Worm (Caenorhabditis elegans) whole organism, L1 larva: Measurements from ENCODE around the gene kgb-2.

Experiments used
- C04F5.9 ChIP-seq: sonication (generic microtip); optimal IDR thresholded peaks from 2 replicates; lab custom pipeline; 2016; ENCODE audit warnings: missing genetic modification characterization, missing compliant biosample characterization
- F16B12.6 ChIP-seq: fragments of 150-350 bp; optimal IDR thresholded peaks from 2 replicates; lab custom pipeline; 2014; ENCODE audit warnings: missing biosample characterization, missing genetic modification characterization
- Y116A8C.19 ChIP-seq: sonication (generic microtip); optimal IDR thresholded peaks from 2 replicates; lab custom pipeline; 2016; ENCODE audit warnings: missing compliant biosample characterization, missing genetic modification characterization, borderline replicate concordance
- aha-1 ChIP-seq: fragments of 150-350 bp; optimal IDR thresholded peaks from 2 replicates; lab custom pipeline; 2014; ENCODE audit warnings: missing biosample characterization, missing genetic modification characterization
- ceh-63 ChIP-seq: fragments of 200-800 bp; sonication (Bioruptor generic); optimal IDR thresholded peaks from 2 replicates; lab custom pipeline; 2018; ENCODE audit warnings: mild to moderate bottlenecking, missing genetic modification characterization, missing compliant biosample characterization
- ceh-8 ChIP-seq: fragments of 200-800 bp; sonication (Bioruptor generic); optimal IDR thresholded peaks from 2 replicates; lab custom pipeline; 2018; ENCODE audit warnings: mild to moderate bottlenecking, missing genetic modification characterization, moderate library complexity, missing compliant biosample characterization
- ceh-88 ChIP-seq: fragments of 200-800 bp; sonication (Bioruptor generic); IDR thresholded peaks from 2 replicates; pipeline ENCODE4 v1.3.6; 2022; ENCODE audit warnings: missing genetic modification characterization, missing compliant biosample characterization
- ceh-90 ChIP-seq: sonication (generic microtip); optimal IDR thresholded peaks from 2 replicates; lab custom pipeline; 2016; ENCODE audit warnings: missing genetic modification characterization, missing compliant biosample characterization
- ces-1 ChIP-seq: fragments of 150-350 bp; optimal IDR thresholded peaks from 2 replicates; lab custom pipeline; 2014; ENCODE audit warnings: missing biosample characterization, missing genetic modification reagents, missing genetic modification characterization
- efl-1 ChIP-seq, 4 experiments: fragments of 150-350 bp; optimal IDR thresholded peaks in 3 of 4; peaks in 1 of 4; 1 replicate in 1 of 4; 2 replicates in 3 of 4; lab custom pipeline; 2014; ENCODE audit warnings: missing biosample characterization in 2 of 4, missing genetic modification characterization in 2 of 4, missing genetic modification reagents in 2 of 4
- efl-3 ChIP-seq: fragments of 200-800 bp; sonication (Bioruptor generic); optimal IDR thresholded peaks from 2 replicates; lab custom pipeline; 2018; ENCODE audit warnings: mild to moderate bottlenecking, missing genetic modification characterization, missing compliant biosample characterization
- egl-13 ChIP-seq: sonication (generic microtip); optimal IDR thresholded peaks from 2 replicates; lab custom pipeline; 2016; ENCODE audit warnings: missing genotype, missing genetic modification reagents, missing genetic modification characterization, missing compliant biosample characterization
- egl-27 ChIP-seq, 2 experiments: fragments of 150-350 bp in 1 of 2; sonication (generic microtip); optimal IDR thresholded peaks; 3 replicates each; lab custom pipeline; 2017 to 2018; ENCODE audit warnings: missing biosample characterization in 2 of 2, missing genetic modification characterization in 2 of 2, missing genetic modification reagents in 2 of 2
- elt-2 ChIP-seq: sonication (generic microtip); optimal IDR thresholded peaks from 2 replicates; lab custom pipeline; 2016; ENCODE audit warnings: missing genetic modification characterization, mild to moderate bottlenecking, inconsistent platforms, missing compliant biosample characterization, missing genetic modification reagents
- elt-3 ChIP-seq, 6 experiments: fragments of 150-350 bp in 1 of 6; sonication (generic microtip); optimal IDR thresholded peaks; 2 replicates each; lab custom pipeline; 2017 to 2018; ENCODE audit warnings: missing biosample characterization in 6 of 6, missing genetic modification characterization in 6 of 6, inconsistent platforms in 1 of 6
- fkh-10 ChIP-seq: sonication (generic microtip); optimal IDR thresholded peaks from 2 replicates; lab custom pipeline; 2017; ENCODE audit warnings: missing biosample characterization, missing genetic modification reagents, missing genetic modification characterization
- fos-1 ChIP-seq: fragments of 150-350 bp; optimal IDR thresholded peaks from 2 replicates; lab custom pipeline; 2014; ENCODE audit warnings: missing biosample characterization, missing genetic modification characterization
- grh-1 ChIP-seq: fragments of 200-800 bp; sonication (Bioruptor generic); IDR thresholded peaks from 2 replicates; pipeline ENCODE4 v1.3.6; 2022; ENCODE audit warnings: missing genetic modification reagents, missing genetic modification characterization, missing compliant biosample characterization
- hlh-4 ChIP-seq: sonication (generic microtip); optimal IDR thresholded peaks from 2 replicates; lab custom pipeline; 2016; ENCODE audit warnings: mild to moderate bottlenecking, missing genetic modification characterization, missing compliant biosample characterization
- hpl-2 ChIP-seq: fragments of 150-350 bp; optimal IDR thresholded peaks from 2 replicates; lab custom pipeline; 2014; ENCODE audit warnings: missing biosample characterization, missing genetic modification reagents, missing genetic modification characterization
- isw-1 ChIP-seq: fragments of 200-800 bp; sonication (Bioruptor generic); IDR thresholded peaks from 2 replicates; pipeline ENCODE4 v1.3.6; 2022; ENCODE audit warnings: missing genetic modification characterization, missing compliant biosample characterization
- jun-1 ChIP-seq: fragments of 150-350 bp; optimal IDR thresholded peaks from 2 replicates; lab custom pipeline; 2014; ENCODE audit warnings: missing biosample characterization, missing genetic modification reagents, missing genetic modification characterization
- lin-13 ChIP-seq: fragments of 150-350 bp; optimal IDR thresholded peaks from 2 replicates; lab custom pipeline; 2014; ENCODE audit warnings: missing biosample characterization, missing genetic modification reagents, missing genetic modification characterization
- lin-35 ChIP-seq, 2 experiments: fragments of 150-350 bp; optimal IDR thresholded peaks; 2 replicates each; lab custom pipeline; 2014; ENCODE audit warnings: missing biosample characterization in 2 of 2, missing genetic modification characterization in 2 of 2, missing genetic modification reagents in 2 of 2
- lsy-2 ChIP-seq, 2 experiments: fragments of 150-350 bp; optimal IDR thresholded peaks; 2 replicates each; lab custom pipeline; 2014; ENCODE audit warnings: missing biosample characterization in 2 of 2, missing genetic modification characterization in 2 of 2
- mdl-1 ChIP-seq, 2 experiments: fragments of 150-350 bp; optimal IDR thresholded peaks; 2 replicates each; lab custom pipeline; 2014 to 2017; ENCODE audit warnings: missing biosample characterization in 2 of 2, missing genetic modification characterization in 2 of 2, inconsistent platforms in 1 of 2
- nhr-11 ChIP-seq: fragments of 150-350 bp; optimal IDR thresholded peaks from 2 replicates; lab custom pipeline; 2014; ENCODE audit warnings: missing biosample characterization, missing genetic modification characterization
- nhr-19 ChIP-seq: fragments of 200-800 bp; sonication (Bioruptor generic); conservative IDR thresholded peaks from 2 replicates; pipeline ENCODE4 v1.3.6; 2022; ENCODE audit warnings: missing genetic modification characterization, missing compliant biosample characterization
- nhr-71 ChIP-seq: sonication (generic microtip); optimal IDR thresholded peaks from 2 replicates; lab custom pipeline; 2016; ENCODE audit warnings: mild to moderate bottlenecking, missing genetic modification characterization, moderate library complexity, missing compliant biosample characterization
- nhr-90 ChIP-seq: sonication (generic microtip); optimal IDR thresholded peaks from 2 replicates; lab custom pipeline; 2016; ENCODE audit warnings: mild to moderate bottlenecking, missing genetic modification characterization, missing compliant biosample characterization; ENCODE audit not compliant: poor library complexity
- pag-3 ChIP-seq: sonication (generic microtip); optimal IDR thresholded peaks from 2 replicates; lab custom pipeline; 2017; ENCODE audit warnings: missing genetic modification characterization, mild to moderate bottlenecking, missing compliant biosample characterization, antibody characterized with exemption, borderline replicate concordance; ENCODE audit not compliant: insufficient read depth
- pqm-1 ChIP-seq: sonication (generic microtip); optimal IDR thresholded peaks from 3 replicates; lab custom pipeline; 2017; ENCODE audit warnings: missing biosample characterization, missing genetic modification characterization
- skn-1 ChIP-seq: fragments of 150-350 bp; optimal IDR thresholded peaks from 2 replicates; lab custom pipeline; 2014; ENCODE audit warnings: missing biosample characterization, missing genetic modification characterization
- snpc-4 ChIP-seq: fragments of 150-350 bp; optimal IDR thresholded peaks from 2 replicates; lab custom pipeline; 2014; ENCODE audit warnings: missing biosample characterization, missing genetic modification characterization
- sup-37 ChIP-seq: fragments of 200-800 bp; sonication (Bioruptor generic); optimal IDR thresholded peaks from 2 replicates; lab custom pipeline; 2018; ENCODE audit warnings: mild to moderate bottlenecking, missing genetic modification characterization, missing compliant biosample characterization
- unc-130 ChIP-seq: fragments of 150-350 bp; optimal IDR thresholded peaks from 2 replicates; lab custom pipeline; 2017; ENCODE audit warnings: missing biosample characterization, missing genetic modification characterization, inconsistent platforms
- unc-98 ChIP-seq: fragments of 200-800 bp; sonication (Bioruptor generic); IDR thresholded peaks from 2 replicates; pipeline ENCODE4 v1.3.6; 2022; ENCODE audit warnings: missing genetic modification characterization, missing compliant biosample characterization
- zip-4 ChIP-seq: fragments of 200-800 bp; sonication (Bioruptor generic); optimal IDR thresholded peaks from 2 replicates; lab custom pipeline; 2018; ENCODE audit warnings: mild to moderate bottlenecking, missing genetic modification characterization, moderate library complexity, missing compliant biosample characterization
- ztf-11 ChIP-seq, 2 experiments: sonication (generic microtip); optimal IDR thresholded peaks; 2 replicates each; lab custom pipeline; 2016 to 2017; ENCODE audit warnings: missing genetic modification characterization in 2 of 2, missing biosample characterization in 1 of 2, missing compliant biosample characterization in 1 of 2

The kgb-2 gene

ce11 chrIV:3601846-3602245 is 4.7 kb upstream of the kgb-2 start:
- no peak for TF ChIP-seq aha-1 (tag; lab: Kevin White, UChicago)
- TF ChIP-seq sup-37 (GFP tag; lab: Kevin White, UChicago), result no peak
- TF ChIP-seq pag-3 (tag; lab: Kevin White, UChicago), result no peak
- no peak for TF ChIP-seq mdl-1 (tag; optimal IDR thresholded peaks at IDR 0.05; lab: Kevin White, UChicago)
- no peak for TF ChIP-seq isw-1
- no peak for TF ChIP-seq lin-13 (GFP tag; lab: Kevin White, UChicago)
- TF ChIP-seq Y116A8C.19 (tag; lab: Kevin White, UChicago), result no peak
- no peak for TF ChIP-seq pqm-1
- TF ChIP-seq efl-3 (GFP tag; lab: Kevin White, UChicago), result no peak
- no peak for TF ChIP-seq hpl-2 (GFP tag; lab: Kevin White, UChicago)
- no peak for TF ChIP-seq nhr-11
- TF ChIP-seq efl-1 (optimal IDR thresholded peaks at IDR 0.05; lab: Kevin White, UChicago), result no peak
- TF ChIP-seq efl-1 (GFP tag; optimal IDR thresholded peaks at IDR 0.05 in 1 of 2; lab: Kevin White, UChicago), result no peak
- TF ChIP-seq skn-1, result no peak

- TF ChIP-seq ceh-8 (GFP tag; lab: Kevin White, UChicago) (no peak), grh-1 (GFP tag; lab: Robert Waterston, UW) (no peak), nhr-19 (no peak), ceh-90 (tag; lab: Kevin White, UChicago) (no peak), ceh-88 (no peak), efl-1 (optimal IDR thresholded peaks at IDR 0.05; lab: Kevin White, UChicago) (no peak), efl-1 (GFP tag; optimal IDR thresholded peaks at IDR 0.05 in 1 of 2; lab: Kevin White, UChicago) (peak in 1 of 2 experiments; percentile 69), F16B12.6 (tag; lab: Kevin White, UChicago) (no peak), elt-3 (tag; optimal IDR thresholded peaks at IDR 0.05; lab: Kevin White, UChicago) (no peak)
Measured at ce11 chrIV:3604104-3604503, 2.5 kb upstream of the kgb-2 start.

- no peak for TF ChIP-seq ceh-88
- TF ChIP-seq unc-98, result no peak
- TF ChIP-seq elt-2 (tag; lab: Kevin White, UChicago), result no peak
- no peak for TF ChIP-seq pag-3 (tag; lab: Kevin White, UChicago)
- TF ChIP-seq nhr-90 (tag; lab: Kevin White, UChicago), result no peak
- TF ChIP-seq lsy-2 (tag; optimal IDR thresholded peaks at IDR 0.05; lab: Kevin White, UChicago), result no peak
- no peak for TF ChIP-seq unc-130 (tag; lab: Kevin White, UChicago)
- TF ChIP-seq efl-1 (optimal IDR thresholded peaks at IDR 0.05; lab: Kevin White, UChicago), result no peak
- no peak for TF ChIP-seq efl-1 (GFP tag; optimal IDR thresholded peaks at IDR 0.05 in 1 of 2; lab: Kevin White, UChicago)
- TF ChIP-seq lin-35 (GFP tag; optimal IDR thresholded peaks at IDR 0.05; lab: Kevin White, UChicago), result no peak
- TF ChIP-seq ceh-63 (GFP tag; lab: Kevin White, UChicago), result no peak
- no peak for TF ChIP-seq nhr-71
- TF ChIP-seq ceh-8 (GFP tag; lab: Kevin White, UChicago), result no peak
- TF ChIP-seq, all 84 proteins: peak for 0
Measured at ce11 chrIV:3608547-3609222, 2.1 kb downstream of the kgb-2 start.

ce11 chrIV:3610987-3611386 is 4.4 kb downstream of the kgb-2 start:
- no peak for TF ChIP-seq ces-1 (GFP tag; lab: Kevin White, UChicago)
- TF ChIP-seq zip-4 (GFP tag; lab: Kevin White, UChicago), result no peak
- no peak for TF ChIP-seq F16B12.6 (tag; lab: Kevin White, UChicago)
- TF ChIP-seq sup-37 (GFP tag; lab: Kevin White, UChicago), result no peak
- TF ChIP-seq lin-13 (GFP tag; lab: Kevin White, UChicago), result no peak
- TF ChIP-seq, all 84 proteins: peak for 0

- TF ChIP-seq elt-2 (tag; lab: Kevin White, UChicago) (peak; percentile 99), nhr-90 (tag; lab: Kevin White, UChicago) (peak; percentile 57), fkh-10 (GFP tag; lab: Kevin White, UChicago) (no peak), hlh-4 (tag; lab: Kevin White, UChicago) (no peak), pqm-1 (peak; percentile 81), nhr-11 (no peak), snpc-4 (tag; lab: Kevin White, UChicago) (no peak), efl-1 (optimal IDR thresholded peaks at IDR 0.05; lab: Kevin White, UChicago) (no peak), efl-1 (GFP tag; optimal IDR thresholded peaks at IDR 0.05 in 1 of 2; lab: Kevin White, UChicago) (peak in 1 of 2 experiments; percentile 74), C04F5.9 (tag; lab: Kevin White, UChicago) (no peak), zip-4 (GFP tag; lab: Kevin White, UChicago) (no peak), grh-1 (GFP tag; lab: Robert Waterston, UW) (no peak), egl-27 (tag; optimal IDR thresholded peaks at IDR 0.05; lab: Kevin White, UChicago) (no peak), ztf-11 (tag; optimal IDR thresholded peaks at IDR 0.05; lab: Kevin White, UChicago) (no peak), nhr-71 (peak; percentile 53), fos-1 (tag; lab: Kevin White, UChicago) (no peak), lin-35 (GFP tag; optimal IDR thresholded peaks at IDR 0.05; lab: Kevin White, UChicago) (peak in 1 of 2 experiments; percentile 69), egl-13 (peak; percentile 1), mdl-1 (tag; optimal IDR thresholded peaks at IDR 0.05; lab: Kevin White, UChicago) (peak in 1 of 2 experiments; percentile 53), jun-1 (tag; lab: Kevin White, UChicago) (peak; percentile 34), nhr-19 (peak; percentile 25; the same call in 1 of the 2 replicates)
Measured at ce11 chrIV:3611845-3612244, 5.3 kb downstream of the kgb-2 start.
